Fruit fly (Drosophila melanogaster) whole organism, pupa: Measurements from ENCODE around the gene hh.

Source experiments
- CG12605 ChIP-seq: fragments of 200-800 bp; sonication (Bioruptor generic); IDR thresholded peaks from 2 replicates; pipeline ENCODE4 v1.3.6; 2022; ENCODE audit warnings: missing biosample characterization, missing genetic modification characterization
- CG14655 ChIP-seq: fragments of 200-800 bp; sonication (Bioruptor generic); optimal IDR thresholded peaks from 3 replicates; lab custom pipeline; 2017; ENCODE audit warnings: mild to moderate bottlenecking, missing biosample characterization, missing genetic modification reagents, missing genetic modification characterization
- CG15710 ChIP-seq: fragments of 200-800 bp; sonication (Bioruptor generic); optimal IDR thresholded peaks from 2 replicates; lab custom pipeline; 2018; ENCODE audit warnings: missing biosample characterization, mild to moderate bottlenecking, missing genetic modification characterization, moderate library complexity
- CG32121 ChIP-seq: fragments of 200-800 bp; sonication (Bioruptor generic); IDR thresholded peaks from 2 replicates; pipeline ENCODE4 v1.3.6; 2022; ENCODE audit warnings: missing biosample characterization, missing genetic modification characterization
- CG34367 ChIP-seq: fragments of 200-800 bp; sonication (Bioruptor generic); optimal IDR thresholded peaks from 2 replicates; lab custom pipeline; 2018; ENCODE audit warnings: missing biosample characterization, mild to moderate bottlenecking, missing genetic modification characterization
- CG8301 ChIP-seq: fragments of 200-800 bp; sonication (Bioruptor generic); optimal IDR thresholded peaks from 2 replicates; lab custom pipeline; 2018; ENCODE audit warnings: missing biosample characterization, mild to moderate bottlenecking, missing genetic modification characterization
- EcR ChIP-seq: fragments of 200-800 bp; sonication (Bioruptor generic); optimal IDR thresholded peaks from 3 replicates; lab custom pipeline; 2019; ENCODE audit warnings: missing biosample characterization, missing genetic modification characterization, mild to moderate bottlenecking, moderate library complexity, missing genetic modification reagents
- Ets98B ChIP-seq: fragments of 200-800 bp; sonication (Bioruptor generic); IDR thresholded peaks from 2 replicates; pipeline ENCODE4 v1.3.6; 2022; ENCODE audit warnings: missing biosample characterization, missing genetic modification characterization
- Snoo ChIP-seq: fragments of 200-800 bp; sonication (Bioruptor generic); optimal IDR thresholded peaks from 3 replicates; lab custom pipeline; 2017; ENCODE audit warnings: missing biosample characterization, mild to moderate bottlenecking, missing genetic modification characterization, inconsistent platforms
- gl ChIP-seq: fragments of 200-800 bp; sonication (Bioruptor generic); optimal IDR thresholded peaks from 2 replicates; lab custom pipeline; 2018; ENCODE audit warnings: missing biosample characterization, mild to moderate bottlenecking, missing genetic modification characterization

- TF ChIP-seq gl (tag; lab: Kevin White, UChicago): peak; percentile 57
- peak; percentile 73 for TF ChIP-seq EcR (GFP tag; lab: Kevin White, UChicago)
- peak; percentile 77 for TF ChIP-seq Ets98B (GFP tag; lab: Robert Waterston, UW)
- peak; percentile 73 for TF ChIP-seq CG8301 (tag; lab: Kevin White, UChicago)
- peak; percentile 75 for TF ChIP-seq CG32121
- TF ChIP-seq CG34367: peak; percentile 78
- peak; percentile 81 for TF ChIP-seq Snoo (tag; lab: Kevin White, UChicago)
- peak; percentile 68 for TF ChIP-seq CG14655 (GFP tag; lab: Kevin White, UChicago)
- TF ChIP-seq CG12605: peak; percentile 79
- peak; percentile 83 for TF ChIP-seq CG15710
These were observed 48.5 kb upstream of the hh start for dm6 chr3R:23189958-23190900.
